Fruit fly (Drosophila melanogaster): Measurements from ENCODE around the gene CG17378.

CG17378 gene

DNA sequence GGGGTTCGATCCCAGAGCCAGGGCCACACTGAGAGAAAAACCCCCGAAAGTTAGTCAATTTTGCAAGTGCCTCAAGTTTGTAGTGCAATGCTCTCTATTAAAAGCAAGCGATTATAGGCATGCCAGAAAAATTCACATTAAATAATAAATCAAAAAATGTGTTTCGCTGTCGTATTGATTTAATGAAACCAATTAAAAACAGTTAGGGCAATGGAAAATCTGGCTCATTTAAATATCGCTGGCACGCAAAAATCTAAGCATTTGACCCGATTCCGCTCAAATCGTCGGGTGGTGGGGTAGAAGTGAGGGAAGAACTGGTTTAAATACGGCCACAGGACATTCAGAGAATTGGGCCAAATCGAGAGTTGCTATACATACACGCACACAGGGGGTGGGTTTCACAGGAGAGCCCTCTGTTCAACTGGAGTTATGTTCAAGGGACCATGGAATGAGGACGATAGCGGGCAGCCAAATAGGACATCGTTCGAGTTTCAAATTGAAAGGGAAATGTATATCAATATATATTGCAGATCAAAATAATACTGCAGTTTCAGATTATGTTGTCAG lies 21.2 kb downstream of the CG17378 start (continued):
- TF ChIP-seq CG7556 (GFP tag; optimal IDR thresholded peaks at IDR 0.05) (peak; percentile 37), MTF-1 (GFP tag; optimal IDR thresholded peaks at IDR 0.05; ENCODE audit: borderline replicate concordance) (no peak), CG13624 (GFP tag; optimal IDR thresholded peaks at IDR 0.05) (peak; percentile 24), CG34376 (GFP tag; optimal IDR thresholded peaks at IDR 0.05) (no peak), CG6813 (GFP tag; optimal IDR thresholded peaks at IDR 0.05) (no peak), Ravus (GFP tag; IDR thresholded peaks at IDR 0.05) (no peak), CG8089 (GFP tag; optimal IDR thresholded peaks at IDR 0.05) (no peak), CG4282 (GFP tag; optimal IDR thresholded peaks at IDR 0.05) (no peak), p53 (GFP tag; optimal IDR thresholded peaks at IDR 0.05) (no peak), sens-2 (GFP tag; IDR thresholded peaks at IDR 0.05) (no peak), Nf-YC (tag; optimal IDR thresholded peaks at IDR 0.05) (no peak), tll (GFP tag; optimal IDR thresholded peaks at IDR 0.05) (no peak), CG13894 (tag; optimal IDR thresholded peaks at IDR 0.05) (peak; percentile 88), ham (GFP tag; IDR thresholded peaks at IDR 0.05) (no peak), fd3F (GFP tag; optimal IDR thresholded peaks at IDR 0.05) (no peak), CG5953 (GFP tag; IDR thresholded peaks at IDR 0.05) (no peak), Dip2 (GFP tag; IDR thresholded peaks at IDR 0.05) (no peak), cwo (GFP tag; optimal IDR thresholded peaks at IDR 0.05) (no peak), bab2 (GFP tag; optimal IDR thresholded peaks at IDR 0.05) (peak; percentile 24), slbo (GFP tag; IDR thresholded peaks at IDR 0.05) (peak; percentile 59), trh (GFP tag; optimal IDR thresholded peaks at IDR 0.05) (no peak), nom (GFP tag; optimal IDR thresholded peaks at IDR 0.05) (no peak), CG11723 (GFP tag; optimal IDR thresholded peaks at IDR 0.05) (no peak), insv (GFP tag; optimal IDR thresholded peaks at IDR 0.05) (no peak), zen (tag; optimal IDR thresholded peaks at IDR 0.05) (no peak), CG2202 (tag; optimal IDR thresholded peaks at IDR 0.05) (no peak), CG1024 (GFP tag; IDR thresholded peaks at IDR 0.05) (no peak), maf-S (GFP tag; optimal IDR thresholded peaks at IDR 0.05) (no peak), sisA (GFP tag; IDR thresholded peaks at IDR 0.05) (0 out of 2 replicates have a peak, but pooled peaks have one; percentile 20), trem (tag; optimal IDR thresholded peaks at IDR 0.05) (no peak), Neu2 (GFP tag; optimal IDR thresholded peaks at IDR 0.05; ENCODE audit: borderline replicate concordance) (no peak), Adf1 (GFP tag; IDR thresholded peaks at IDR 0.05) (no peak), hth (optimal IDR thresholded peaks at IDR 0.05) (no peak), ato (GFP tag; IDR thresholded peaks at IDR 0.05; ENCODE audit: partially characterized antibody) (no peak), Mes4 (GFP tag; optimal IDR thresholded peaks at IDR 0.05) (no peak), dimm (GFP tag; IDR thresholded peaks at IDR 0.05) (no peak), Rfx (GFP tag; IDR thresholded peaks at IDR 0.05) (peak; percentile 30), CG17912 (GFP tag; optimal IDR thresholded peaks at IDR 0.05) (no peak), CG6254 (GFP tag; optimal IDR thresholded peaks at IDR 0.05) (no peak), CG6175 (GFP tag; IDR thresholded peaks at IDR 0.05) (no peak), crc (GFP tag; optimal IDR thresholded peaks at IDR 0.05) (no peak), CG16815 (GFP tag; optimal IDR thresholded peaks at IDR 0.05) (peak; percentile 0), pb (GFP tag; optimal IDR thresholded peaks at IDR 0.05) (no peak), gce (GFP tag; IDR thresholded peaks at IDR 0.05) (no peak), btn (GFP tag; optimal IDR thresholded peaks at IDR 0.05) (peak; percentile 27), en (GFP tag; optimal IDR thresholded peaks at IDR 0.05) (no peak), caup (GFP tag; optimal IDR thresholded peaks at IDR 0.05; ENCODE audit: severe bottlenecking) (peak; percentile 0), aop (GFP tag; IDR thresholded peaks at IDR 0.05) (no peak), Jarid2 (GFP tag; optimal IDR thresholded peaks at IDR 0.05) (no peak), CG10147 (GFP tag; optimal IDR thresholded peaks at IDR 0.05) (peak; percentile 45), Oli (tag; optimal IDR thresholded peaks at IDR 0.05) (no peak)
